Worm (Caenorhabditis elegans): ENCODE data around the gene C08F1.6.

C08F1.6 gene

DNA sequence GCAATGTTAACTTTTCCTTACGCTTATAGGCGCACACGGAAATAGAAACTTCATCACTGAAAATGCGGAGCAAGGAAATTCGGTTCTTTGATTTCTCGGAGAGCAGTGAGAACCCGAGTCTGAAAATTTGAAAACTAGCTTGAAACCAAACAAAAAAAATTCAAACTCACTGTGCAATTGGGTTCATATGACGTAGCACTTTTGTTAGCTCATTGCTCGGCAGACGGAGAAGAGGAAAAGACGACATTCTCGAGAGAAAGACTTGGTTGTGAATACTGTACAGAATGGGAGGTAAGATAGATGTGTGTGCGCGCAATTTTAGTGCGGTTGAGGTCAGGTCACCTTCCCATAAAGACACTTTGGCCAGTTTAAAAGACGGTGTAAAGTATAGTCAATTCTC is 37.6 kb downstream of the C08F1.6 start, which contains the start of the genes F36H5.13 and F36H5.8:
F36H5.13 (minus strand) TSS at position 101 of the 400 bp plus-strand sequence.
F36H5.8 (minus strand) TSS at position 274 of the 400 bp plus-strand sequence.
- TF ChIP-seq C16A3.4 (tag; optimal IDR thresholded peaks at IDR 0.05) (no peak), nhr-77 (tag; optimal IDR thresholded peaks at IDR 0.05) (no peak), lin-39 (tag; optimal IDR thresholded peaks at IDR 0.05) (no peak), elt-3 (tag; optimal IDR thresholded peaks at IDR 0.05) (no peak), fkh-8 (tag; optimal IDR thresholded peaks at IDR 0.05) (no peak)

DNA sequence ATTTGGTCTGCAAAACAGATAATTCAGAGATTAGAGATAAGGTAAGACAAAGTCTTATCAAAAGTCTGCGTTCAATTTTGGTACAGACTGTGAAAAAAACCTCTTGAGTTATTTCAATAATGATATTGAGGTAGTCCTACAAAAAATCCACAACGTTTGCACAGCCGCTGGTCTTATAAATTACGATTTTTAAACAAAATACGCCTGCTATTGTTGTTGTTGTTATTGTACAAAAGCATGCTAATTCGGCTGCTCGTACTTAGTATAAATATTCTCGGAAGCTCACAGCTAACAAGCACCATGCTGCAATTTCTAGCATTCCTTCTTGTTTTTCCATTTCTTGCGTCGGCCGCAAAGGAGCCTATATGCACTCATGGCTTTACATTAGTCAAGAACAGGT is 43.8 kb downstream of the C08F1.6 start, which contains the start of gene clec-19:
clec-19 (plus strand) TSS at position 301 of the 400 bp plus-strand sequence.
- no peak for TF ChIP-seq C04F5.9 (tag; optimal IDR thresholded peaks at IDR 0.05)
- TF ChIP-seq mep-1 (tag; optimal IDR thresholded peaks at IDR 0.05), result no peak
- no peak for TF ChIP-seq lsy-2 (tag; optimal IDR thresholded peaks at IDR 0.05)
- no peak for TF ChIP-seq vab-15 (tag; optimal IDR thresholded peaks at IDR 0.05)
- TF ChIP-seq unc-130 (tag; optimal IDR thresholded peaks at IDR 0.05), result no peak
- no peak for TF ChIP-seq C34B4.2 (tag; optimal IDR thresholded peaks at IDR 0.05)
- no peak for TF ChIP-seq dpl-1 (GFP tag; optimal IDR thresholded peaks at IDR 0.05)
- no peak for TF ChIP-seq zag-1 (tag; optimal IDR thresholded peaks at IDR 0.05)
- no peak for TF ChIP-seq pqm-1 (tag; optimal IDR thresholded peaks at IDR 0.05)
- no peak for TF ChIP-seq ama-1 (optimal IDR thresholded peaks at IDR 0.05)
- TF ChIP-seq nhr-90 (tag; optimal IDR thresholded peaks at IDR 0.05; ENCODE audit: poor library complexity), result no peak
- TF ChIP-seq nhr-76 (tag; optimal IDR thresholded peaks at IDR 0.05), result no peak
- no peak for TF ChIP-seq ceh-88 (GFP tag; IDR thresholded peaks at IDR 0.05)
- no peak for TF ChIP-seq ztf-11 (tag; optimal IDR thresholded peaks at IDR 0.05)
- TF ChIP-seq rnt-1 (tag; optimal IDR thresholded peaks at IDR 0.05), result no peak
- no peak for TF ChIP-seq hpl-2 (GFP tag; optimal IDR thresholded peaks at IDR 0.05)
- no peak for TF ChIP-seq snu-23 (GFP tag; optimal IDR thresholded peaks at IDR 0.05)

DNA sequence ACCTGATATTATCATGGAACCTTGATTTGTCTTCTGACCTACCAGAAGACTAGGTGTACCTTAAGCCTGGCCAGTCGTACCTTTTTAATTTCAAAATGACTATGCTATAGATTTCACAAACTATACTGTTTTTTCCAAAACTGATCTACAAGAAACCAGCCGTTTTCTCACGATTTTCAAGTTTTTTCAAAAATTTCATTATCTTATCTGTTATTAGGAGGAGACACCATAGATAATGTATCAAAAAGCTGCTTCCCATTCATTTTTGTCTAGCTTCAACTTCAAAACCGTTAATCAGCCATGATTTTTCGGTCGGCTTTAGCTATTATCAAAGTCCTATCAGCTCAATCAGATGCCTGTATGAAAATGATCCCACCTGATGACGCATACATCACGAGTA is 45.5 kb downstream of the C08F1.6 start, which contains the start of gene F36H5.12:
F36H5.12 (plus strand) TSS at position 301 of the 400 bp plus-strand sequence.
- TF ChIP-seq isw-1 (GFP tag; IDR thresholded peaks at IDR 0.05) (no peak), nhr-12 (tag; optimal IDR thresholded peaks at IDR 0.05) (no peak), unc-130 (tag; optimal IDR thresholded peaks at IDR 0.05) (no peak), C04F5.9 (tag; optimal IDR thresholded peaks at IDR 0.05) (no peak), egl-27 (tag; optimal IDR thresholded peaks at IDR 0.05) (no peak), fkh-8 (tag; optimal IDR thresholded peaks at IDR 0.05) (no peak), hpl-2 (GFP tag; optimal IDR thresholded peaks at IDR 0.05) (no peak), rnt-1 (tag; optimal IDR thresholded peaks at IDR 0.05) (no peak), mdl-1 (tag; optimal IDR thresholded peaks at IDR 0.05) (no peak)

DNA sequence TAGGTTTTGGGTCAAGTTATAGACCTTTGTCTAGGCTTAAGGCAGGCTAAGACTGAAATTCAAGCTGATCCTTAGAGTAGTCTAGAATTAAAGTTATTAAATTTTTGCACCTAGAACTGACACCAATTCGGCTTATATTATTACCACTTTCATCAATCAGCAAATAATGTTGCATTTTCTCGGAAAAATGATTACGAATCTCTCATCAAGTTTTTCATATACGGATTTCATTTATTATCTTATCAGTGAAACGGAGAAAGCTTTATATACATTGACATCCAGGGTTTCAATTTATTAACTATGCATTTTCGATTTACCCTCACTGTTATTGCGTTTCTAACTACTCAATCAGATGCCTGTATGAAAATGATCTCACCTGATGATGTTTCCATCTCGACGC is 46.7 kb downstream of the C08F1.6 start, which contains the start of gene K07G6.1:
K07G6.1 (plus strand) TSS at position 301 of the 400 bp plus-strand sequence.
- TF ChIP-seq F16B12.6 (tag; optimal IDR thresholded peaks at IDR 0.05) (no peak), efl-1 (optimal IDR thresholded peaks at IDR 0.05) (no peak), efl-1 (GFP tag; optimal IDR thresholded peaks at IDR 0.05 in 1 of 2) (peak in 1 of 2 experiments; percentile 26)

DNA sequence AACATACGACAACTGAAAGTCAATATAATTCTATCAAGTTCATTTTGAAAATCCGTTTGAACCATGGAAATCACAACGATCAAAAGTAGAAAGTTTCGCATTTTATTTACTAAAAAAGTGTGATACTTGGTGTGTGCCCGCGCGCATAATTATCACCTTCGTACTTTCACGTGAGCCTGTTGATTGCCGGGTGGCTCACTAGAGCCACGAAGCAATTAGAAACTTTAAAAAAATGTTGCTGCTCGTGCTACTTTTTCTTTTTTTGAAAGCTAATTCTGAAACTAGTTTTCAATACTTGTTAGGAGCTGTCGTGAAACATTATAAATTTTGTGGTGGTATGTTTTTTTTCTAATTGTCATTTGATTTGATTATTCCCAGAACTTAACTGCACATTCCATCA is 49.1 kb downstream of the C08F1.6 start, which contains the start of the genes irld-9 and irld-33:
irld-9 (minus strand) TSS at position 101 of the 400 bp plus-strand sequence.
irld-33 (plus strand) TSS at position 209 of the 400 bp plus-strand sequence.
- TF ChIP-seq isw-1 (GFP tag; IDR thresholded peaks at IDR 0.05), result no peak
- no peak for TF ChIP-seq fkh-4 (tag; optimal IDR thresholded peaks at IDR 0.05; ENCODE audit: borderline replicate concordance)
- TF ChIP-seq mep-1 (tag; optimal IDR thresholded peaks at IDR 0.05), result no peak
- no peak for TF ChIP-seq mdl-1 (tag; optimal IDR thresholded peaks at IDR 0.05)
- no peak for TF ChIP-seq C34B4.2 (tag; optimal IDR thresholded peaks at IDR 0.05)
- TF ChIP-seq grh-1 (GFP tag; IDR thresholded peaks at IDR 0.05), result no peak
- TF ChIP-seq zip-4 (GFP tag; optimal IDR thresholded peaks at IDR 0.05), result no peak
- no peak for TF ChIP-seq nhr-19 (GFP tag; conservative IDR thresholded peaks at IDR 0.05)
- TF ChIP-seq ces-1 (GFP tag; optimal IDR thresholded peaks at IDR 0.05), result no peak
- TF ChIP-seq alr-1 (tag; optimal IDR thresholded peaks at IDR 0.05; ENCODE audit: borderline replicate concordance), result no peak
- no peak for TF ChIP-seq nhr-237 (tag; optimal IDR thresholded peaks at IDR 0.05)
- TF ChIP-seq ceh-90 (tag; optimal IDR thresholded peaks at IDR 0.05), result no peak

Measured in whole organism, L1 larva.